Fruit fly (Drosophila melanogaster): ENCODE results near the gene CG6330.

Gene CG6330

DNA sequence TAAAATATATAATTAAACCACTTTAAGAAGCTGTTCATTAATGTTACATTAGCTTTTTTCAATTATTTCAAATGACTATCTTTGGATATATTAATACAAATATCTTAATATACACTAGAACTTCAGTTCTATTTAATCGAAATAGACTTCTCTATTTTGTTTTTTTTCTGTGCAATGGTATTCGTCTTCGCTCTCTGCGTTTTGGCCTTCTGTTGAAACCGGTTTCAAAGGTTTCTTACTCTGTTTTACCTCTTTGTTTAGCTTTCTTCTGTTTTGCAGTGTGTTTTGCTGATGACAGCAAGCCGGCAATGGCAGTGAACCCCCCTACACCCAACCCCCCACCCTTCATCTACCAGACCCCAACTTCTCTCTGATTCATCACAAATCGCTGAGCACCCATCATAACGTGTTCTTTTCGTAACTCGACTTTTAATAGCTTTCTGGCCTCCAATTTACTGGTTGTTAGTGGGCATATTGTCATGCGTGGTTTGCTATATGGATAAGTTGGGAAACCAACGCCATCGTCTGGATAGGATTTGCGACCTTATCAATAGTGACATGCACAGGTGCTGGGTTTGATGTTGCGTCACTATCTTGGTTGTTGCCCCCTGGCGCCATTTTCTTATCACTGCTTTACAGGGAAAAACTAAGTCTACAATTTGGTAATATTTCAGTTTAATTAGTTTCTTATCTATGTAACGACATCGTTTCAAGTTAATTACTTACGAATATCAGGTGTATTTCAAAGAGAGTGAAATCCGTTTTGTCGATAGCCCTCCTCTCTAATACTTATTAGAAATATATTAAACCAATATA lies 10.7 kb upstream of the CG6330 start:
- TF ChIP-seq noc (tag; optimal IDR thresholded peaks at IDR 0.05): peak; percentile 2

DNA sequence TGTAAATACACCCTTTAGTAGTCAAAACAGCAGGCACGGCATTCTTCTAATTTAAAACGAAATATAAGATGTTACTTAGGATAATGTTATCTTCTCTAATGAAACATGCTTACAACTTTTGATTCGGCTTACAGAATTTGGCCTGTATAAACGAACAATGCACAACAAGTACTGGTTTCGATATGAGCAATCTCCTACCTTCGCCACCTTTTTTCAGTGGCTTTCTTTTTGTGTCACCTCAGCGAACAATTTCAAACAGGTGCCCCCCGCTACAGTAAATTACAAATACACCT lies 10.0 kb upstream of the CG6330 start:
- no peak for TF ChIP-seq noc (tag; optimal IDR thresholded peaks at IDR 0.05)

DNA sequence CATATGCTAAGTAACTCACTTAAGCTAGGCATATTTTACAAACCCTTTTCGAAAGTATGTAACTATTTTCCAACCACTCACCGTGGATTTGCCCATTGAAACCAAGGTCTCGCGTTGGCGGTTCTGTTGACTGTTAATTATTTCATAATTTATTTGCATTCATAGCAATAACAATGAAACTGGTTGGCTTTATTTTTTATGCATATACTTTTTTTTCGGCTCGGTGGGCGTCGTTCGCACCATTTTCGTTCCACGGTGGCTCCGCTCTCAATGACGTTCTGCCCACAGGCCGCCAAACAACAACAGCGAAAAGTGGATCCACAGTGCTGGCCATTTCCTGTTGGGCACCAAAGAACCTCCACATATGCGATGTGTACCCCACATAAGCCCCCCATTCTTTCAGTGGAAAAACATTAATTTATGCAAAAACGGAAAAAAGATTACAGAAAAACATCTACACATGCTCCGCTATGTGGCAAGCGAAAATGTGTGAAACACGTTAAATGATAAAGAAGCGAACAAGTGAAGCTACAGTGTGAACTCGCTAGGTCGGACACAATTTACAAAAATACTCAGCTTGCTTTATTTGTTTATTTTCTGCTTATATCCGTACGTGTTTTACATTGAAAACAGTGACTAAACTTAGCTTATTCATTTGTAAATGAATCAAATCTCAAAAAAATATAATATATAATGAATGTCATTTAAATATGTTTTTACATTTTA lies 9.5 kb upstream of the CG6330 start:
- peak; percentile 41 for TF ChIP-seq noc (tag; optimal IDR thresholded peaks at IDR 0.05)

DNA sequence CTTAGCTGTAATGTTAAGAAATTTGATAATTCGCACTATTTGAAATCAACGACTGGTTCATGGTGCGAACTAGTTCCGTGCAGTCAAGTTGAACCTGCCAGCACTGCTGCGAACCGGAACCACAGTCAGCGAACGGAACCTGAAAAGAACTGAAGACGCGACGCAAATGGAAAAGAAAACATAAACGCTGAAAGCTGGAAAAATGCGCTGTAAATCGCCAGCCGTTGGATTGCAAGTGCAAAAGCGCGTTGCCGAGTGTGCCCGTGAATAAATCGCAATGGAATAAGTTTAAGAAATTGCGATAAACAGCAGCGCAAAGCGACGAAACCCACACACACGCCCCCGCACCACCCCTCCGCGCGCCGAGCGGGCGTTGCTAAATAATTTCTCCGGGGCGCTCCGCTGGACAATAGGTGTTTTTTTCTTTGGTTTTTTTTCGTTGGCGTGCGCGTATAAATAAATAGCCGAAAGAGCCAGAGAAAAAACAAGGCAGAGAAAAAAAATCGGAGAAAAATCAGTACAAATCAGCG lies 8.6 kb upstream of the CG6330 start, which contains the start of gene CG5521:
Gene CG5521, plus strand, starts transcription at position 137 of the 530 bp plus-strand sequence.
- peak; percentile 20 for TF ChIP-seq noc (tag; optimal IDR thresholded peaks at IDR 0.05)

DNA sequence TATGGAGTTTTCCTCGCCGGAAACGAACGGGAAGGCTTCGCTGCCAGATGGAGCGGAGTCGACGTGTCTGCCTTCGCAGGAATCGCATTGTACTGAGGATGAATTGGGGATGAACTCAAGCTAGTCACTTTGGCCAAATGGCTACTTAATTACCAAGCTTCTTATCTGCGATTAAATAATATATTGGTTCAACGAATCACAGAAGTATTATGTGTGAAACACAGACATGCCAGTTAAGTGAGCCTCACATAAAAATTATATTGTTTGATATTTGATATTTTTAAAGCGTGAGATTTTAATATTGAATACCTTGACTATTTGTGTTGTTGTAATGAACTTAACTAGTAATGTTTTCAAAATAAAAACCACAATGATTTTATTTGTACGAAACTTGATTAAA lies 8.1 kb upstream of the CG6330 start, which contains the start of gene Gr97a:
Gene Gr97a, minus strand, starts transcription at position 101 of the 400 bp plus-strand sequence.
- TF ChIP-seq noc (tag; optimal IDR thresholded peaks at IDR 0.05): no peak

DNA sequence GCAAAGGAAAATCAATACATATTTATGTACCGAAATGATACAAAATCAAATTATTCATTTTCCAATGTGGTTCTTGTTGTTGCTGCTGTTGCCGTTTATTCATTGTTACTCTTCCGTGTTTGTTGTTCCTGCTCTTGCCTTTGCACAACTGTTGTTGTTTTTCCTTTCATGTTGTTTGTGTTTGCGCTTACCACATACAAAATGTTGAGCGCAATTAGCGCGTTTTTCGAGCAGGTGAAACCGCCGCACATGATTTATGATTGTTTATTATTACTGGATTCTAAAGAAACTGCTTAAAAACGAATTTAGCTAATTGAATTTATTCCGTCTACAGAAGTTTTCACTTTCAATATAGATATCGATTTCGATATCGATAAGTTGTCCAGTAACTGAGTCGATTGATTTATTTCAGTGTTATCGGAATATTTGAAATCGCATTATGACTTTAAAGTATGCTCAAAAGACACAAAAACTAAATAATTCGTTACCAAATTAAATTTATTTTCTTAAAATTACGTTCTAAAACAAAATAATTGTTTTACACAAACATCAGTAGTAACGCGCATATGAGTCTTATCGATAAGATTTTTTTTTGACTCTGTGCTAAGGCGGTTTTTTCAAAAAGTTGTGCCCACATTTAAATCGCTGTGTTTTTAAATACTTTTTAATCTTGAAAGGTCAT lies 6.3 kb upstream of the CG6330 start, which contains the start of gene Tsp97E:
Gene Tsp97E, minus strand, starts transcription at position 366 of the 682 bp plus-strand sequence.
- no peak for TF ChIP-seq noc (tag; optimal IDR thresholded peaks at IDR 0.05)

DNA sequence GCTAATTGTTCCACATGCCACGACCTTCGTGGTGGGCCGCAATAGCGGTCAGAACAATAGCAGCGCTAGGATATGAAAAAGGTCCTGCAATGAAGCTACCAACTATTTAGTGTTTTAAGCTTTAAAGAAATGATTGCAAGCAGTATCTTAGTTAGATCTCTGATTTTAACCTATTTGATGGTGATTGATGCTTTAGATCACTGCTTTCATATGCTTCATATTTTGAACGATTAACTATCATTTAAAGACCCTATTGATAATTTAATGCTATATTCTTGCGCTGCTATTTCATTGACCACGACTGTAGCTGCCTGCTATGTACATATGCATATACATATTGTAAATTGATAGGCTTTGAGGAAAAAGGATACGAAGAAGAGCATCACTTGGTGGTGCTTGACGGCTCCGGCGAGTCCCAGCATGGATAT lies 5.5 kb upstream of the CG6330 start:
- TF ChIP-seq noc (tag; optimal IDR thresholded peaks at IDR 0.05): peak; percentile 88

DNA sequence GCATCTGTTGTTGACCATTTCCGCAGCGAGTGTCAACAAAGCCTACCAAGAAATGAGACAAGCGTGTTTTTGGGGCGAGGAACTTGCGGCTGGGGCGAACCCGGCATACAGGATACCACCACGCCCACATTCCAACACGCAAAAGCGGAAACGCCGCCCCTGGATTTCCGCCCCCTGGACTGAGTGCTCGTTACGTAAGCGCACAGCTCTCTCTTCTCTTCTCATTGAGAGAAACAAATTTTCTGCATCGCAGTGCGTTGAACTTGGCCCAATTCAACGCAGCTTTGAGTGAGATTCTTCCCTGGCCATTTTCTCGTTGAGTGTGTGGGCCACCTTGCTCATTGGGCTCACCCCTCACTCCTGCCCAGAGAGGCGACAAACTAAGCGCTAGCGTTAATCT lies 2.2 kb upstream of the CG6330 start:
- TF ChIP-seq noc (tag; optimal IDR thresholded peaks at IDR 0.05): no peak

DNA sequence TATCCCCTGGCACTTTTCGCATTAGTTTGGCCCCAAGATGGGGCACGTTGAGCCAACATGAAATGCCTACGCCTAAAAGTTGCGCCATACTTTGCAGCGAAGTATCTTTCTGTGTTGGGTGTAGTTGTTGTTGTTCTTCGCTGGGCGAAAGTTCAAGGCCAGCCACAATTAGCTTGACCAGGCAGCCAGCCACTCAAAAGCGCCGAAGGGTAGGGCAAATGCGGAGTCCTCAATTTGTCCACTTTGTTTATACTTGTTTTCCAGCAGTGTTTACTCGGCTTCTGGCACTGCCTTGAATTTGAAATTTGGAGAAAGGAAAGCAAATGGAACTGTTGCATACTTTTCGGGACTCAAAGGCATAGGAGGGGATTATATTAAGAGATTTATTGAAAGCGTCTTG lies 1.2 kb downstream of the CG6330 start:
- TF ChIP-seq noc (tag; optimal IDR thresholded peaks at IDR 0.05): no peak

DNA sequence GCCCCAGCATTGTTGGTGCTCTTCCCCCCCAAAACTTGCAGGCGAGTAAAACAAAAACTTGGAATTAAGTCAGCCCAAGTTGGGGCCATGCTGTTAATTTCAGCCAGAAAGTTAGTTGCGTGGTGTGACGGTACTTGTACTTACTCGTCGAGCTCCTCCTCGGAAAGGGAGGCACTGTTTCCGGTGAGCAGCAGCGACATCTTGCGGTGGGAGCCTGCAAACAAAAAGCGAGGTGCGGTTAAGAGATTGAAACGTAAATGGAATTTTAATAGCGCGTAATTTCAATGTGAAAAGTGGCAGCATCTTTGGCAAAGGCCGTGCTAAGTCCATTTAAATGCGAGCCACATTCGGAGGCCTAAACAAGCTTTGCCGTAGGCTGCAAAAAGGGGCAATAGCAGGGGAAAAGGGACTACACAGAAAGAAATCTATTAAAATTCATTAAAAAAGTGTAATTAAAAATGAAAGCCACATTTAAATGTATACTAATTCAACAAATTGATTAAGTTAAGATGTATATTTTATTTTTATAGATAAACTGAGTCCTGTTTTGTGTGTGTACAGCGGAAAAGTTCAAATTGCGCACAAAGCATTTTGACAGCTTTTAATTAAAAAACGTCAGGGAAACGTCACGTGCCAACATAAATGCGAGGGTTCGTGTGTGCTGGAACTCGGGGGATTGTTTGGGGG lies 1.8 kb downstream of the CG6330 start:
- TF ChIP-seq noc (tag; optimal IDR thresholded peaks at IDR 0.05): no peak

DNA sequence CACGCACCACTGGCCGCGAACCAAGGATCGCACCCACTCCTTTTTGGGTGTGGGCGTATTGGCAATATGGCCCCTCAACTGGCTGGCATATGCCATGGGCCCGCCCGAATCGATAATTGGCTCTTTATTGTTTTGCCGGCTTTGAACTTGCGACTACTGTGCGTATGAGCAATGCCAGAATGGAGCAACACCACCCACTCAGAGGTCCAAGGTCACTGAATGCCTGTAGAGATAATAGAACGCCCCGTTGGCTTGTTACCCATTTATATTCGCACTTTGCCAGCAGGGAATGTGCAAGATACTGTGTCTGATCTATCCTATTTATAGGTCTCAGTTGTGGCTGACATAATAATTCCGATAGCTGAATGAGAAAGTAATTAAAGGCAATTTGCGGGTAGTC lies 2.8 kb downstream of the CG6330 start:
- TF ChIP-seq noc (tag; optimal IDR thresholded peaks at IDR 0.05): no peak

DNA sequence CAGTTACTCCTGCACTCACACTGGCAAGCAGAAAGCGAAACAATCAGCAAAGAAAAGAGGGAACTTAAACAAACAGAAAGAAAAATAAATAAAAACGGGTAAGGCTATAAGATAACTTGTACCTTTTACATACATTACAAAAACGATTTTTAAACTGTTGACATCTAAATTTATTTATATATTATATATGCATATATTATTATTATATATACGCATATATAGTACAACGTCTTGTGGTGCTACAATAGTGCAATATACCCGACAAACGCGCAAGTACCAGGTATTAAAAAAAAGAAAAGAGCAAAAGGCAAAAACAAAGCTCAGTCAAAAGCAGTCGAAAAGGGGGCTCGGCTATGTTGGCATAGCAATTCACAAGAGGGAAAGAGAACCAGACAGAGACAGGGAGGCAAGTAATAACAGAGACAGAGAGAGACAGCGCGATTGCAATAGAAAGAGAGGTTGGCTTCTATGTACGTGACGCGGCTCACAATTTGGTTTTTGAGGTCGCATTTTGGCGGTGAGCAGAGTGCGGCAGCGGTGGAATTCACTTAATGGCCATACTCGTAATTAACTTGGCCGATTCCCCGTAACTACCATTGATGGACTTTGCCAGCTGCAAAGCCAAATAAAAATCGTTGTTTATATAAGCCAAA lies 4.1 kb downstream of the CG6330 start:
- TF ChIP-seq noc (tag; optimal IDR thresholded peaks at IDR 0.05): peak; percentile 64

DNA sequence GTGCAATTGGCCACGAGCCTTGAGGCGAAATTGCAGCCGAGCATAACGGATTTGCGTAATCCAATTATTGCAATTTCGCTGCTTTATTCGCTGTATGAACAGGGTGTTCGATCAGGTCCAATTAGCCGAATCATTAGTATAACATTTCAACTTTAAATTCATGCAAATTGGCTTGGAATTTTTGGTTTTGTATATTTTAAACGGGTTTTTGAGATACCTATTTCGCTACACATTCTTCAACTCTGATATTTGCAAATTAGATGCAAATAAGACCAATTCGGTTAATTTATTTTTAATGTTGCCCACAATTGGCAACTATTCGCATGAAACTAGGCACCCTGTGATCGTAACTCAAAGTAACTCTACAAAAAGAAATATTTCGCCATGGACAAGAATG lies 4.8 kb downstream of the CG6330 start:
- peak; percentile 61 for TF ChIP-seq noc (tag; optimal IDR thresholded peaks at IDR 0.05)

DNA sequence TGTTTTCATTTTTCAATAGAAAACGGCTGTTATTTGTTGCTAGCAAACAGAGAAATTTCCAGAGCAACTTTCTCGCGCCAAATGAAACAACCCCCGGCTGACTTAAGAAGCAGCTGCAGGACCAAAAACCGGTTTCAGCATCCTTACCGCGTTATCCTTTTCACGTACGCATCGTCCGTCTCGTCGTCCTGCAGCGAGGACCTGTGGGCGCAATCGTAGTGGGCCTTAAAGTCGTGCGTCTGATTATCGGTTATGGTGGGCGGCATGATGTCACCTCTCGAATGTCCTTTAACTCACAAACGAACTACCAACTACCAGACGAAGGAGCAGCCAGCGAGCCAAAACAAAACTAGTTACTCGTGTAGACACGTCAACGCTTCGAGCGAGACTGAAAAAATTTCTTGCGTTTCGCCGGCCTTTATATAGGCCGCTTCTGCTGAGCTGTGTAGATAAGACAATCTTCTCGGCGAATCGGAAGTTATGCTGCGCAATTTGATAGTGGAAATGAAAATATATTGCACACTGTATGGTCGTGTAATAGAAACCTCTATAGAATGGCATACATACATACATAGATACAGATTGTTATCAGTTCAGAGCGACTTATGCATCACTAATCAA lies 5.3 kb downstream of the CG6330 start:
- no peak for TF ChIP-seq noc (tag; optimal IDR thresholded peaks at IDR 0.05)

All from whole organism, larva.